Fruit fly (Drosophila melanogaster) whole organism, embryonic: ENCODE measurements around the gene CG8097.

Experiments
- Dbx ChIP-seq: fragments of 200-800 bp; sonication (Bioruptor generic); IDR thresholded peaks from 3 replicates; pipeline ENCODE4 v1.3.6; 2022; ENCODE audit warnings: missing biosample characterization, missing genetic modification characterization
- Doc3 ChIP-seq: fragments of 200-800 bp; sonication (Bioruptor generic); IDR thresholded peaks from 3 replicates; pipeline ENCODE4 v1.3.6; 2022; ENCODE audit warnings: missing biosample characterization, missing genetic modification characterization; ENCODE audit not compliant: partially characterized antibody
- grn ChIP-seq: fragments of 200-800 bp; sonication (Bioruptor generic); optimal IDR thresholded peaks from 3 replicates; lab custom pipeline; 2017; ENCODE audit warnings: missing biosample characterization, missing genetic modification characterization
- nerfin-1 ChIP-seq: fragments of 200-800 bp; sonication (Bioruptor generic); optimal IDR thresholded peaks from 3 replicates; lab custom pipeline; 2019; ENCODE audit warnings: missing biosample characterization, mild to moderate bottlenecking, missing genetic modification characterization, moderate library complexity
- pros ChIP-seq: fragments of 200-800 bp; sonication (Bioruptor generic); optimal IDR thresholded peaks from 3 replicates; lab custom pipeline; 2019; ENCODE audit warnings: missing biosample characterization, mild to moderate bottlenecking, missing genetic modification characterization, moderate library complexity
- zen2 ChIP-seq: fragments of 200-800 bp; sonication (Bioruptor generic); IDR thresholded peaks from 3 replicates; pipeline ENCODE4 v1.3.6; 2022; ENCODE audit warnings: missing biosample characterization, missing genetic modification characterization; ENCODE audit not compliant: partially characterized antibody

The CG8097 gene

dm6 chrX:15633313-15633727, 50.4 kb downstream of the CG8097 start, which contains the start of gene sog (continued):
- TF ChIP-seq Dbx (GFP tag; lab: Robert Waterston, UW) (peak; percentile 42; the same call in 1 of the 3 replicates), Doc3 (GFP tag; lab: Robert Waterston, UW) (0 out of 3 replicates have a peak, but pooled peaks have one; percentile 21), nerfin-1 (no peak), pros (GFP tag; lab: Kevin White, UChicago) (no peak), grn (GFP tag; lab: Kevin White, UChicago) (peak; percentile 18), zen2 (GFP tag; lab: Robert Waterston, UW) (0 out of 3 replicates have a peak, but pooled peaks have one; percentile 36)
